Worm (Caenorhabditis elegans) whole organism, L1 larva: ENCODE data around the gene sra-33.

Experiments
- C04F5.9 ChIP-seq: sonication (generic microtip); optimal IDR thresholded peaks from 2 replicates; lab custom pipeline; 2016; ENCODE audit warnings: missing genetic modification characterization, missing compliant biosample characterization
- Y116A8C.19 ChIP-seq: sonication (generic microtip); optimal IDR thresholded peaks from 2 replicates; lab custom pipeline; 2016; ENCODE audit warnings: missing compliant biosample characterization, missing genetic modification characterization, borderline replicate concordance
- aha-1 ChIP-seq: fragments of 150-350 bp; optimal IDR thresholded peaks from 2 replicates; lab custom pipeline; 2014; ENCODE audit warnings: missing biosample characterization, missing genetic modification characterization
- ama-1 ChIP-seq: fragments of 150-350 bp; optimal IDR thresholded peaks from 2 replicates; lab custom pipeline; 2014
- ceh-8 ChIP-seq: fragments of 200-800 bp; sonication (Bioruptor generic); optimal IDR thresholded peaks from 2 replicates; lab custom pipeline; 2018; ENCODE audit warnings: mild to moderate bottlenecking, missing genetic modification characterization, moderate library complexity, missing compliant biosample characterization
- ceh-82 ChIP-seq, 3 experiments: fragments of 150-350 bp in 1 of 3; sonication (generic microtip) in 2 of 3; optimal IDR thresholded peaks; 2 replicates each; lab custom pipeline; 2014 to 2017; ENCODE audit warnings: missing biosample characterization in 3 of 3, missing genetic modification characterization in 3 of 3
- ceh-90 ChIP-seq: sonication (generic microtip); optimal IDR thresholded peaks from 2 replicates; lab custom pipeline; 2016; ENCODE audit warnings: missing genetic modification characterization, missing compliant biosample characterization
- efl-1 ChIP-seq, 4 experiments: fragments of 150-350 bp; optimal IDR thresholded peaks in 3 of 4; peaks in 1 of 4; 1 replicate in 1 of 4; 2 replicates in 3 of 4; lab custom pipeline; 2014; ENCODE audit warnings: missing biosample characterization in 2 of 4, missing genetic modification characterization in 2 of 4, missing genetic modification reagents in 2 of 4
- egl-13 ChIP-seq: sonication (generic microtip); optimal IDR thresholded peaks from 2 replicates; lab custom pipeline; 2016; ENCODE audit warnings: missing genotype, missing genetic modification reagents, missing genetic modification characterization, missing compliant biosample characterization
- elt-3 ChIP-seq, 6 experiments: fragments of 150-350 bp in 1 of 6; sonication (generic microtip); optimal IDR thresholded peaks; 2 replicates each; lab custom pipeline; 2017 to 2018; ENCODE audit warnings: missing biosample characterization in 6 of 6, missing genetic modification characterization in 6 of 6, inconsistent platforms in 1 of 6
- fkh-4 ChIP-seq: sonication (generic microtip); optimal IDR thresholded peaks from 2 replicates; lab custom pipeline; 2016; ENCODE audit warnings: missing compliant biosample characterization, missing genetic modification characterization, borderline replicate concordance
- fkh-8 ChIP-seq: sonication (generic microtip); optimal IDR thresholded peaks from 2 replicates; lab custom pipeline; 2016; ENCODE audit warnings: mild to moderate bottlenecking, missing genetic modification characterization, missing compliant biosample characterization
- fos-1 ChIP-seq: fragments of 150-350 bp; optimal IDR thresholded peaks from 2 replicates; lab custom pipeline; 2014; ENCODE audit warnings: missing biosample characterization, missing genetic modification characterization
- hlh-17 ChIP-seq: fragments of 200-800 bp; sonication (Bioruptor generic); optimal IDR thresholded peaks from 2 replicates; lab custom pipeline; 2018; ENCODE audit warnings: missing genetic modification characterization, mild to moderate bottlenecking, missing compliant biosample characterization, moderate library complexity, borderline replicate concordance
- isw-1 ChIP-seq: fragments of 200-800 bp; sonication (Bioruptor generic); IDR thresholded peaks from 2 replicates; pipeline ENCODE4 v1.3.6; 2022; ENCODE audit warnings: missing genetic modification characterization, missing compliant biosample characterization
- lin-14 ChIP-seq: fragments of 200-800 bp; sonication (Bioruptor generic); optimal IDR thresholded peaks from 2 replicates; lab custom pipeline; 2018; ENCODE audit warnings: mild to moderate bottlenecking, missing genetic modification characterization, moderate library complexity, missing compliant biosample characterization
- lin-39 ChIP-seq: fragments of 150-350 bp; optimal IDR thresholded peaks from 2 replicates; lab custom pipeline; 2014; ENCODE audit warnings: missing biosample characterization, missing genetic modification reagents, missing genetic modification characterization
- lir-3 ChIP-seq: sonication (generic microtip); optimal IDR thresholded peaks from 2 replicates; lab custom pipeline; 2016; ENCODE audit warnings: mild to moderate bottlenecking, missing genetic modification characterization, moderate library complexity, missing compliant biosample characterization; ENCODE audit not compliant: poor library complexity
- lsy-2 ChIP-seq, 2 experiments: fragments of 150-350 bp; optimal IDR thresholded peaks; 2 replicates each; lab custom pipeline; 2014; ENCODE audit warnings: missing biosample characterization in 2 of 2, missing genetic modification characterization in 2 of 2
- mef-2 ChIP-seq: fragments of 150-350 bp; optimal IDR thresholded peaks from 2 replicates; lab custom pipeline; 2014; ENCODE audit warnings: missing biosample characterization, missing genetic modification characterization
- mep-1 ChIP-seq: fragments of 150-350 bp; optimal IDR thresholded peaks from 2 replicates; lab custom pipeline; 2014; ENCODE audit warnings: missing biosample characterization, missing genetic modification characterization
- nhr-12 ChIP-seq: sonication (generic microtip); optimal IDR thresholded peaks from 2 replicates; lab custom pipeline; 2017; ENCODE audit warnings: missing biosample characterization, missing genetic modification characterization
- nhr-76 ChIP-seq: sonication (generic microtip); optimal IDR thresholded peaks from 2 replicates; lab custom pipeline; 2017; ENCODE audit warnings: missing biosample characterization, missing genetic modification characterization
- nhr-85 ChIP-seq: sonication (generic microtip); peaks from one replicate; lab custom pipeline; 2016; ENCODE audit warnings: missing genetic modification characterization, inconsistent platforms, missing compliant biosample characterization
- rnt-1 ChIP-seq: sonication (generic microtip); optimal IDR thresholded peaks from 2 replicates; lab custom pipeline; 2016; ENCODE audit warnings: mild to moderate bottlenecking, missing genetic modification characterization, moderate library complexity, missing compliant biosample characterization
- skn-1 ChIP-seq: fragments of 150-350 bp; optimal IDR thresholded peaks from 2 replicates; lab custom pipeline; 2014; ENCODE audit warnings: missing biosample characterization, missing genetic modification characterization
- sup-37 ChIP-seq: fragments of 200-800 bp; sonication (Bioruptor generic); optimal IDR thresholded peaks from 2 replicates; lab custom pipeline; 2018; ENCODE audit warnings: mild to moderate bottlenecking, missing genetic modification characterization, missing compliant biosample characterization
- unc-86 ChIP-seq: sonication (generic microtip); optimal IDR thresholded peaks from 2 replicates; lab custom pipeline; 2016; ENCODE audit warnings: missing genetic modification characterization, missing compliant biosample characterization
- zag-1 ChIP-seq: fragments of 150-350 bp; optimal IDR thresholded peaks from 2 replicates; lab custom pipeline; 2014; ENCODE audit warnings: missing biosample characterization, missing genetic modification characterization

Gene sra-33

DNA sequence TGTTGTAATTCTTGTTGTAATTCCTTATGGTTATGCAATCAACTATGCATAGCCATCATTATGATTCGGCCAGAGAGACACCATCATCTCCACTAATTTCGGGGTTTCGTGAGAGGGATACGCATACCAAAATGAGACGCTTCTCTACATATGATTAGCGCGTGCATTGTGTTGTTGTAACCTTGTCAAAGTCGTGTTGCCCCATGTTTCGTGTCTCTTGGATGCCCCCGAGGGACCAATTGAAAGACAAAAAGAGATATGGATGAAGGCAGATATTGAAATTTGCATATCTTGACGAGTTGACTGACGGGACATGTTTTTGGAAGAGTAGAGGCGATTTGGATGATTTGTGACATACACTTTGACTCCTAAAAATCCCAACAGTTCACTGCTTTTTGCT, 42.3 kb upstream of the sra-33 start:
- TF ChIP-seq lin-14 (GFP tag; lab: Kevin White, UChicago) (peak; percentile 28), lin-39 (no peak), sup-37 (GFP tag; lab: Kevin White, UChicago) (no peak), isw-1 (GFP tag; lab: Robert Waterston, UW) (no peak), egl-13 (tag; lab: Kevin White, UChicago) (no peak), nhr-12 (tag; lab: Kevin White, UChicago) (no peak), lir-3 (tag; lab: Kevin White, UChicago) (no peak)
- TF ChIP-seq, all 84 proteins: peak for 1

DNA sequence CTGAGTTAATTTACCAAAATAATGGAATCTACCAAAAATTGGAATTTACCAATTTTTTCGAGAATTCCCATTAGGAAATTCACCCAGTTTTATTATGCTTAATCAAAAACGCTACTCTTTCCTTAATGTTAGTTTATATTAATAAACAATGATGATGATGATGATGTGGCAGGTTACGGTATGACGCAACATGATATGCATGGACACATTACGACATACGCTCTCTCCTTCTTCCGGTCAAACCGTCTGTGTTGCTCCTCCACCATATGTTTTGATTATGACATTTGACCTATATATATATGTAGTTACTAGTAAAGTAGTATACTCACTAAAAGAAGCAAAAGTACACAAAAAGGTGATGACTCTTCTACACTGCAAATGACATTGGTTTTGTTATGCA, 40.4 kb upstream of the sra-33 start:
- TF ChIP-seq ceh-8 (GFP tag; lab: Kevin White, UChicago) (no peak), C04F5.9 (tag; lab: Kevin White, UChicago) (no peak)

DNA sequence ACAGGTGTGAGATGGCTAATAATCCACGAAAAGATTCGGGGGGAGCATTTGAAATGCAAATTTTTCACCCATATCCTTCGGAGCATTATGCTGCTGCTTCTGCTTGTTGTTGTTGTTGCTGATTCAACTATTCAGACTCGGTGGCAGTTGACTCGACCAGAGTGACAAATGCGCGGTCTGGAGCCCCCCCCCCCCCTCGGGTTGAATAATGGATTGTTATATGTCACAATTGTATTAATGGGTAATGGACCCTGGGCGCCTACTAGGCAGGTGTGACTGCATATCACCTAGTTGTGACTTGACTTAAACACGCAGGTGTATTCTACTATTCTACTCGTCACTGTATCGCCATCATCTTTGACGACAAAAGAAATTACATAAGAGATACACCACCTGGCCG, 38.5 kb upstream of the sra-33 start:
- TF ChIP-seq mep-1 (tag; lab: Kevin White, UChicago), result no peak
- no peak for TF ChIP-seq ama-1 (lab: Kevin White, UChicago)
- TF ChIP-seq nhr-85 (tag; lab: Kevin White, UChicago), result no peak
- TF ChIP-seq fkh-4 (tag; lab: Kevin White, UChicago), result no peak
- no peak for TF ChIP-seq fos-1
- TF ChIP-seq aha-1, result no peak
- TF ChIP-seq elt-3 (tag; optimal IDR thresholded peaks at IDR 0.05; lab: Kevin White, UChicago), result no peak

DNA sequence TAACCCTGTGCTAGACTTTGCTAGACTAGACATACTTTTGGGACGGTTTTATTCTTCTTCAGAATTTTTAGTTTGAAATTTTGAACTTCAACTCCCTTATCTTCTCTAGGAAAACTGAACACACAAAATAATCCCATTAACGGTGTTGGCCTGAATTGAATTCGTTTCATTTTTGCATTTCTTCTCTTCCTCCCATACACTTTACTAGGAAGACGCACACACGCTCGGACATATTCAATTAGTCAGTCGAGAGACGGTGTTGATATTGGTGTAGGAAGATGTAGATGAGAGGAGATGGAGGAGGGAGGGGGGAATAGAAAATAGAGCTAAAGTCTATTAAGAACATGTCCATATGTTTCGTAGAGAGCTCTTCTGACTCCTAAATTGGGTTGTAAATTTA, 37.6 kb upstream of the sra-33 start:
- peak; percentile 2 for TF ChIP-seq unc-86 (tag; lab: Kevin White, UChicago)
- TF ChIP-seq mef-2 (tag; lab: Kevin White, UChicago), result no peak
- no peak for TF ChIP-seq ceh-82 (tag; optimal IDR thresholded peaks at IDR 0.05; lab: Kevin White, UChicago)
- peak; percentile 48 for TF ChIP-seq lin-14 (GFP tag; lab: Kevin White, UChicago)
- TF ChIP-seq Y116A8C.19 (tag; lab: Kevin White, UChicago), result no peak
- TF ChIP-seq, all 84 proteins: peak for 2

DNA sequence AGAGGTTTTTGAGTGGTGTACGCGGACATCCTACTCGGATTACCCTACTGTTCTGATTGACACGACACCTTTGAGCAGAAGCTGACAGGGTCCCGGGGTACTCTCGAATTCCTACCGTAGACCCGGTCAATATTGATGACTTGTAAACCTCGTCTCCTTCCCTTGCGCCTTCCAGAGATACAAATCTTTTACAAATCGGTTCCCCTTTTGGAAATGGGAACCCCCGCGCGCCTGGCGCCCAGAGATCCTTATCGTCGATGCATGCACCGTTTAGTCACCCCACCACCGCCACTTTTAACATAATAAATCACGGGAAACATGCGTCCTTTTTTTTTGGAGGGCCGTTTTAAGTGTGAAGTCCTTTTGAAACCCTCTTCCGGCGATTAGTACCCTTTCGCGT, 36.0 kb upstream of the sra-33 start:
- no peak for TF ChIP-seq nhr-76 (tag; lab: Kevin White, UChicago)
- no peak for TF ChIP-seq hlh-17
- no peak for TF ChIP-seq elt-3 (tag; optimal IDR thresholded peaks at IDR 0.05; lab: Kevin White, UChicago)
- TF ChIP-seq lin-14 (GFP tag; lab: Kevin White, UChicago), result peak; percentile 67
- TF ChIP-seq fkh-8 (tag; lab: Kevin White, UChicago), result no peak
- no peak for TF ChIP-seq lsy-2 (tag; optimal IDR thresholded peaks at IDR 0.05; lab: Kevin White, UChicago)
- TF ChIP-seq nhr-85 (tag; lab: Kevin White, UChicago), result peak; percentile 84

DNA sequence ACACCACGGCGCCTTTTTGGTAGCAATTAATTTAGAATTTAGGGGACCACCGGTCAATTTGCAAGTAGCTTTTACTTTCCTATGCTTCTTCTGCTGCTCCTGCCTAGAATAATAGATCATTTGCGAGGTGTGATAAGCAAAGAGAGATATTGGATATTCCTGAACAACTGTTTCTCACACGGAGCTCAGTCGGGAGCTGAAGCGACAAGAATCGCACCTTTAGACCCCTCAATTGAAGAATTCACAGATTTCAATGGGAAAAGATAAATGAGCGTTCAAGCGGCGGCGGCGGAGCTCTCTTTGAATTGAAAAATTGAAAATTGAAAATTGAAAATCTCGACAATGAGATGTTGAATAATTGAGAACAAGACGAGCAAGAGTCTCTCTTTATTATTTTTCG, 35.5 kb upstream of the sra-33 start:
- TF ChIP-seq ceh-82 (tag; optimal IDR thresholded peaks at IDR 0.05; lab: Kevin White, UChicago) (no peak), ceh-90 (tag; lab: Kevin White, UChicago) (no peak), sup-37 (GFP tag; lab: Kevin White, UChicago) (no peak), skn-1 (tag; lab: Kevin White, UChicago) (no peak), rnt-1 (tag; lab: Kevin White, UChicago) (peak; percentile 11)

DNA sequence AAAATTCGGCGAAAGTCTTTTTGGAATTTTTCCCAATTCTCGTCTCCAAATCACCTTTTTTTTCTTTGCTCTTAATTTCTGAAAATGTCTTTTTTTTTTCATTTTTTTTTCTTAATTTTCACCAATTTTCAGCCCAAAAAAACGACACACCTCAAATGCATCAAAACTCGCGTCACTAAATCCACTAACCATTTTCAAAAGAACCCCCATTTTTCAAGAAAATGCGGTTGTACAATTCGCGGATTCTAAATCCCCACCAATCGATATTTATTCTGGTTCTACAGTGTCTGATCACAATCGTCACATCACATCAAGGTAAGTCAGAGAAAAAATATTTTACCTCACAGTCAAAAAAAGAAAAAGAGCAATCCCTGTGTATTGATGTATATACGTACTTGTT, 34.8 kb upstream of the sra-33 start, which contains the start of gene vab-1:
vab-1 (plus strand) TSS at position 133 of the 400 bp plus-strand sequence.
- TF ChIP-seq zag-1 (tag; lab: Kevin White, UChicago) (no peak), efl-1 (optimal IDR thresholded peaks at IDR 0.05; lab: Kevin White, UChicago) (no peak), efl-1 (GFP tag; optimal IDR thresholded peaks at IDR 0.05 in 1 of 2; lab: Kevin White, UChicago) (peak in 1 of 2 experiments; percentile 70)
